Worm (Caenorhabditis elegans): ENCODE measurements around the gene F58F12.3.
A peak's percentile ranks its signal among the peaks of the same experiment; 100 is the strongest.

Gene F58F12.3

ce11 chrII:6391195-6391594 lies at the start of gene F58F12.3:
Gene F58F12.3, minus strand, starts transcription at chrII:6391295.
- TF ChIP-seq ama-1 (optimal IDR thresholded peaks at IDR 0.05) (no peak), hmg-4 (GFP tag; optimal IDR thresholded peaks at IDR 0.05) (no peak), hmbx-1 (tag; optimal IDR thresholded peaks at IDR 0.05) (no peak), B0310.2 (tag; optimal IDR thresholded peaks at IDR 0.05) (no peak), tbx-11 (GFP tag; IDR thresholded peaks at IDR 0.05) (no peak), tra-4 (tag; optimal IDR thresholded peaks at IDR 0.05) (no peak), ets-7 (tag; optimal IDR thresholded peaks at IDR 0.05) (no peak), pes-1 (GFP tag; IDR thresholded peaks at IDR 0.05) (no peak), tbx-37 (GFP tag; conservative IDR thresholded peaks at IDR 0.05) (no peak), sea-1 (GFP tag; conservative IDR thresholded peaks at IDR 0.05) (no peak)

- TF ChIP-seq F13C5.2 (tag; optimal IDR thresholded peaks at IDR 0.05), result no peak
Measured at ce11 chrII:6436845-6437244, 45.8 kb upstream of the F58F12.3 start.

ce11 chrII:6425993-6426392 lies 34.9 kb upstream of the F58F12.3 start, which contains the start of gene col-75:
Gene col-75, plus strand, starts transcription at chrII:6426293.
- TF ChIP-seq ceh-36 (tag; optimal IDR thresholded peaks at IDR 0.05) (no peak), sea-1 (GFP tag; conservative IDR thresholded peaks at IDR 0.05) (no peak), tbx-37 (GFP tag; conservative IDR thresholded peaks at IDR 0.05) (no peak), hnd-1 (tag; optimal IDR thresholded peaks at IDR 0.05) (no peak)

ce11 chrII:6422812-6423211 lies 31.7 kb upstream of the F58F12.3 start, which contains the start of gene K03H9.3:
Gene K03H9.3, plus strand, starts transcription at chrII:6423112.
- TF ChIP-seq ceh-36 (tag; optimal IDR thresholded peaks at IDR 0.05) (no peak), B0310.2 (tag; optimal IDR thresholded peaks at IDR 0.05) (no peak), tra-4 (tag; optimal IDR thresholded peaks at IDR 0.05) (no peak), aly-1 (tag; optimal IDR thresholded peaks at IDR 0.05) (no peak), ets-7 (tag; optimal IDR thresholded peaks at IDR 0.05) (no peak), F13C5.2 (tag; optimal IDR thresholded peaks at IDR 0.05) (no peak), ama-1 (optimal IDR thresholded peaks at IDR 0.05) (no peak), hmbx-1 (tag; optimal IDR thresholded peaks at IDR 0.05) (no peak), scrt-1 (GFP tag; IDR thresholded peaks at IDR 0.05) (no peak), hmg-4 (GFP tag; optimal IDR thresholded peaks at IDR 0.05) (no peak), ceh-13 (GFP tag; optimal IDR thresholded peaks at IDR 0.05) (no peak), tbx-11 (GFP tag; IDR thresholded peaks at IDR 0.05) (no peak), sea-1 (GFP tag; conservative IDR thresholded peaks at IDR 0.05) (no peak), hnd-1 (tag; optimal IDR thresholded peaks at IDR 0.05) (no peak)

- TF ChIP-seq tbx-37 (GFP tag; conservative IDR thresholded peaks at IDR 0.05), result no peak
- TF ChIP-seq hmg-4 (GFP tag; optimal IDR thresholded peaks at IDR 0.05), result no peak
- TF ChIP-seq ets-7 (tag; optimal IDR thresholded peaks at IDR 0.05), result no peak
- no peak for TF ChIP-seq ceh-13 (GFP tag; optimal IDR thresholded peaks at IDR 0.05)
- TF ChIP-seq hnd-1 (tag; optimal IDR thresholded peaks at IDR 0.05), result no peak
- no peak for TF ChIP-seq tra-4 (tag; optimal IDR thresholded peaks at IDR 0.05)
Measured at ce11 chrII:6419163-6419562, 28.1 kb upstream of the F58F12.3 start.

- TF ChIP-seq pes-1 (GFP tag; IDR thresholded peaks at IDR 0.05) (no peak), ets-7 (tag; optimal IDR thresholded peaks at IDR 0.05) (no peak), tbx-37 (GFP tag; conservative IDR thresholded peaks at IDR 0.05) (no peak), flt-1 (GFP tag; IDR thresholded peaks at IDR 0.05) (no peak), hmbx-1 (tag; optimal IDR thresholded peaks at IDR 0.05) (no peak), hmg-4 (GFP tag; optimal IDR thresholded peaks at IDR 0.05) (no peak), ama-1 (optimal IDR thresholded peaks at IDR 0.05) (no peak), ceh-13 (GFP tag; optimal IDR thresholded peaks at IDR 0.05) (no peak), tra-4 (tag; optimal IDR thresholded peaks at IDR 0.05) (no peak), tbx-11 (GFP tag; IDR thresholded peaks at IDR 0.05) (no peak), B0310.2 (tag; optimal IDR thresholded peaks at IDR 0.05) (no peak), hnd-1 (tag; optimal IDR thresholded peaks at IDR 0.05) (no peak), F13C5.2 (tag; optimal IDR thresholded peaks at IDR 0.05) (no peak), ceh-36 (tag; optimal IDR thresholded peaks at IDR 0.05) (no peak), sea-1 (GFP tag; conservative IDR thresholded peaks at IDR 0.05) (no peak), scrt-1 (GFP tag; IDR thresholded peaks at IDR 0.05) (no peak), aly-1 (tag; optimal IDR thresholded peaks at IDR 0.05) (no peak)
Measured at ce11 chrII:6417999-6418398, 26.9 kb upstream of the F58F12.3 start.

- TF ChIP-seq sea-1 (GFP tag; conservative IDR thresholded peaks at IDR 0.05), result no peak
- no peak for TF ChIP-seq hmg-4 (GFP tag; optimal IDR thresholded peaks at IDR 0.05)
- TF ChIP-seq F13C5.2 (tag; optimal IDR thresholded peaks at IDR 0.05), result no peak
- no peak for TF ChIP-seq B0310.2 (tag; optimal IDR thresholded peaks at IDR 0.05)
- TF ChIP-seq hmbx-1 (tag; optimal IDR thresholded peaks at IDR 0.05), result no peak
- TF ChIP-seq hnd-1 (tag; optimal IDR thresholded peaks at IDR 0.05), result no peak
- TF ChIP-seq tra-4 (tag; optimal IDR thresholded peaks at IDR 0.05), result no peak
- no peak for TF ChIP-seq ceh-13 (GFP tag; optimal IDR thresholded peaks at IDR 0.05)
- no peak for TF ChIP-seq ceh-36 (tag; optimal IDR thresholded peaks at IDR 0.05)
- no peak for TF ChIP-seq ets-7 (tag; optimal IDR thresholded peaks at IDR 0.05)
- TF ChIP-seq tbx-37 (GFP tag; conservative IDR thresholded peaks at IDR 0.05), result no peak
- TF ChIP-seq scrt-1 (GFP tag; IDR thresholded peaks at IDR 0.05), result no peak
Measured at ce11 chrII:6413788-6414187, 22.7 kb upstream of the F58F12.3 start.

- no peak for TF ChIP-seq flt-1 (GFP tag; IDR thresholded peaks at IDR 0.05)
- TF ChIP-seq hnd-1 (tag; optimal IDR thresholded peaks at IDR 0.05), result no peak
- TF ChIP-seq hmg-4 (GFP tag; optimal IDR thresholded peaks at IDR 0.05), result peak; percentile 61
- TF ChIP-seq pes-1 (GFP tag; IDR thresholded peaks at IDR 0.05), result no peak
- no peak for TF ChIP-seq tra-4 (tag; optimal IDR thresholded peaks at IDR 0.05)
- TF ChIP-seq ceh-36 (tag; optimal IDR thresholded peaks at IDR 0.05), result no peak
- no peak for TF ChIP-seq tbx-37 (GFP tag; conservative IDR thresholded peaks at IDR 0.05)
- no peak for TF ChIP-seq F13C5.2 (tag; optimal IDR thresholded peaks at IDR 0.05)
- TF ChIP-seq B0310.2 (tag; optimal IDR thresholded peaks at IDR 0.05), result no peak
- no peak for TF ChIP-seq hmbx-1 (tag; optimal IDR thresholded peaks at IDR 0.05)
- peak; percentile 25; the same call in 1 of the 2 replicates for TF ChIP-seq scrt-1 (GFP tag; IDR thresholded peaks at IDR 0.05)
- no peak for TF ChIP-seq ama-1 (optimal IDR thresholded peaks at IDR 0.05)
- no peak for TF ChIP-seq ceh-13 (GFP tag; optimal IDR thresholded peaks at IDR 0.05)
- peak; percentile 78 for TF ChIP-seq ets-7 (tag; optimal IDR thresholded peaks at IDR 0.05)
- no peak for TF ChIP-seq aly-1 (tag; optimal IDR thresholded peaks at IDR 0.05)
Measured at ce11 chrII:6411660-6412451, 20.8 kb upstream of the F58F12.3 start.

Measured in whole organism, early embryonic.